Fruit fly (Drosophila melanogaster) whole organism, embryonic: ENCODE measurements around the gene TfIIS.

Experiments
- Atf3 ChIP-seq: fragments of 200-800 bp; sonication (Bioruptor generic); optimal IDR thresholded peaks from 3 replicates; lab custom pipeline; 2016; ENCODE audit warnings: missing biosample characterization, missing genetic modification characterization
- CG10565 ChIP-seq: fragments of 200-800 bp; sonication (Bioruptor generic); optimal IDR thresholded peaks from 3 replicates; lab custom pipeline; 2016; ENCODE audit warnings: missing biosample characterization, mild to moderate bottlenecking, missing genetic modification characterization
- CG13296 ChIP-seq: fragments of 200-800 bp; sonication (Bioruptor generic); optimal IDR thresholded peaks from 3 replicates; lab custom pipeline; 2018; ENCODE audit warnings: missing biosample characterization, mild to moderate bottlenecking, missing genetic modification characterization
- CG13624 ChIP-seq: fragments of 200-800 bp; sonication (Bioruptor generic); optimal IDR thresholded peaks from 2 replicates; lab custom pipeline; 2016; ENCODE audit warnings: missing biosample characterization, missing genetic modification characterization
- CG14710 ChIP-seq: fragments of 200-800 bp; sonication (Bioruptor generic); optimal IDR thresholded peaks from 3 replicates; lab custom pipeline; 2019; ENCODE audit warnings: missing biosample characterization, mild to moderate bottlenecking, missing genetic modification characterization, moderate library complexity
- CG17568 ChIP-seq: fragments of 200-800 bp; sonication (Bioruptor generic); optimal IDR thresholded peaks from 2 replicates; lab custom pipeline; 2018; ENCODE audit warnings: missing biosample characterization, mild to moderate bottlenecking, missing genetic modification characterization, moderate library complexity
- CG17829 ChIP-seq: fragments of 200-800 bp; optimal IDR thresholded peaks from 2 replicates; lab custom pipeline; 2019; ENCODE audit warnings: missing biosample characterization, mild to moderate bottlenecking, missing genetic modification characterization, moderate library complexity
- CG18262 ChIP-seq: fragments of 200-800 bp; optimal IDR thresholded peaks from 3 replicates; lab custom pipeline; 2019; ENCODE audit warnings: missing biosample characterization, mild to moderate bottlenecking, missing genetic modification characterization, moderate library complexity
- CG2712 ChIP-seq: fragments of 200-800 bp; optimal IDR thresholded peaks from 3 replicates; lab custom pipeline; 2019; ENCODE audit warnings: missing biosample characterization, mild to moderate bottlenecking, missing genetic modification characterization, moderate library complexity
- CG30403 ChIP-seq: fragments of 200-800 bp; sonication (Bioruptor generic); optimal IDR thresholded peaks from 3 replicates; lab custom pipeline; 2016; ENCODE audit warnings: missing biosample characterization, missing genetic modification characterization
- CG32532 ChIP-seq: fragments of 200-800 bp; sonication (Bioruptor generic); IDR thresholded peaks from 2 replicates; pipeline ENCODE4 v1.3.6; 2022; ENCODE audit warnings: missing biosample characterization, missing genetic modification characterization
- CG32767 ChIP-seq: fragments of 200-800 bp; sonication (Bioruptor generic); IDR thresholded peaks from 2 replicates; pipeline ENCODE4 v1.3.6; 2022; ENCODE audit warnings: missing biosample characterization, missing genetic modification characterization
- CG4360 ChIP-seq: fragments of 200-800 bp; sonication (Bioruptor generic); IDR thresholded peaks from 2 replicates; pipeline ENCODE4 v1.3.6; 2022; ENCODE audit warnings: missing biosample characterization, missing genetic modification characterization
- CG4707 ChIP-seq: fragments of 200-800 bp; sonication (Bioruptor generic); optimal IDR thresholded peaks from 2 replicates; lab custom pipeline; 2018; ENCODE audit warnings: missing biosample characterization, mild to moderate bottlenecking, missing genetic modification characterization, moderate library complexity
- CG4730 ChIP-seq: fragments of 200-800 bp; sonication (Bioruptor generic); IDR thresholded peaks from 2 replicates; pipeline ENCODE4 v1.3.6; 2022; ENCODE audit warnings: missing biosample characterization, missing genetic modification characterization
- CG4854 ChIP-seq: fragments of 200-800 bp; sonication (Bioruptor generic); optimal IDR thresholded peaks from 2 replicates; lab custom pipeline; 2016; ENCODE audit warnings: missing biosample characterization, missing genetic modification characterization, inconsistent platforms
- CG6813 ChIP-seq: fragments of 200-800 bp; sonication (Bioruptor generic); optimal IDR thresholded peaks from 2 replicates; lab custom pipeline; 2017; ENCODE audit warnings: missing biosample characterization, missing genetic modification characterization, mild to moderate bottlenecking, moderate library complexity, missing genetic modification reagents
- CG8290 ChIP-seq, 3 experiments: fragments of 200-800 bp; sonication (Bioruptor generic); optimal IDR thresholded peaks; 2 replicates each; lab custom pipeline; 2016 to 2019; ENCODE audit warnings: missing biosample characterization in 3 of 3, missing genetic modification characterization in 3 of 3, mild to moderate bottlenecking in 2 of 3, moderate library complexity in 1 of 3
- CG9437 ChIP-seq: fragments of 200-800 bp; sonication (Bioruptor generic); optimal IDR thresholded peaks from 2 replicates; lab custom pipeline; 2018; ENCODE audit warnings: missing biosample characterization, mild to moderate bottlenecking, missing genetic modification characterization
- CHES-1-like ChIP-seq: fragments of 200-800 bp; sonication (Bioruptor generic); optimal IDR thresholded peaks from 2 replicates; lab custom pipeline; 2016; ENCODE audit warnings: missing biosample characterization, missing genetic modification characterization
- CkIIα-i1 ChIP-seq: fragments of 200-800 bp; sonication (Bioruptor generic); IDR thresholded peaks from 2 replicates; pipeline ENCODE4 v1.3.6; 2022; ENCODE audit warnings: missing biosample characterization, missing genetic modification characterization
- D19A ChIP-seq: fragments of 200-800 bp; optimal IDR thresholded peaks from 3 replicates; lab custom pipeline; 2019; ENCODE audit warnings: missing biosample characterization, mild to moderate bottlenecking, missing genetic modification characterization, moderate library complexity
- E2f2 ChIP-seq: fragments of 200-800 bp; sonication (Bioruptor generic); IDR thresholded peaks from 2 replicates; pipeline ENCODE4 v1.3.6; 2022; ENCODE audit warnings: missing biosample characterization, missing genetic modification characterization
- Hr51 ChIP-seq, 2 experiments: fragments of 200-800 bp; sonication (Bioruptor generic); optimal IDR thresholded peaks; 2 replicates in 1 of 2; 3 replicates in 1 of 2; lab custom pipeline; 2016 to 2018; ENCODE audit warnings: missing biosample characterization in 2 of 2, missing genetic modification characterization in 2 of 2, mild to moderate bottlenecking in 1 of 2, moderate library complexity in 1 of 2
- Hr78 ChIP-seq, 2 experiments: fragments of 200-800 bp in 1 of 2; fragments of >200 bp in 1 of 2; sonication (Bioruptor generic) in 1 of 2; optimal IDR thresholded peaks; 2 replicates each; lab custom pipeline; 2017 to 2019; ENCODE audit warnings: missing biosample characterization in 2 of 2, missing genetic modification characterization in 2 of 2, mild to moderate bottlenecking in 1 of 2, moderate library complexity in 1 of 2
- Med ChIP-seq: fragments of 200-800 bp; sonication (Bioruptor generic); peaks from one replicate; lab custom pipeline; 2016; ENCODE audit warnings: missing biosample characterization, missing genetic modification characterization, mild to moderate bottlenecking, inconsistent platforms, moderate library complexity
- NfI ChIP-seq: fragments of 200-800 bp; sonication (Bioruptor generic); optimal IDR thresholded peaks from 3 replicates; lab custom pipeline; 2018; ENCODE audit warnings: missing biosample characterization, mild to moderate bottlenecking, missing genetic modification characterization, moderate library complexity
- Opbp ChIP-seq: fragments of 200-800 bp; sonication (Bioruptor generic); IDR thresholded peaks from 3 replicates; pipeline ENCODE4 v1.3.6; 2022; ENCODE audit warnings: missing biosample characterization, missing genetic modification characterization; ENCODE audit not compliant: partially characterized antibody
- Sox100B ChIP-seq: fragments of 200-800 bp; sonication (Bioruptor generic); optimal IDR thresholded peaks from 3 replicates; lab custom pipeline; 2018; ENCODE audit warnings: missing biosample characterization, mild to moderate bottlenecking, missing genetic modification characterization
- Ssrp ChIP-seq: fragments of 200-800 bp; sonication (Bioruptor generic); optimal IDR thresholded peaks from 2 replicates; lab custom pipeline; 2018; ENCODE audit warnings: missing biosample characterization, mild to moderate bottlenecking, missing genetic modification characterization, moderate library complexity
- al ChIP-seq: fragments of 200-800 bp; sonication (Bioruptor generic); IDR thresholded peaks from 2 replicates; pipeline ENCODE4 v1.3.6; 2022; ENCODE audit warnings: missing biosample characterization, missing genetic modification characterization
- chn ChIP-seq: fragments of 200-800 bp; sonication (Bioruptor generic); optimal IDR thresholded peaks from 2 replicates; lab custom pipeline; 2016; ENCODE audit warnings: missing biosample characterization, missing genetic modification characterization
- crp ChIP-seq, 2 experiments: fragments of 200-800 bp; sonication (Bioruptor generic); optimal IDR thresholded peaks; 2 replicates in 1 of 2; 3 replicates in 1 of 2; lab custom pipeline; 2017; ENCODE audit warnings: missing biosample characterization in 2 of 2, missing genetic modification characterization in 2 of 2, mild to moderate bottlenecking in 1 of 2, moderate library complexity in 1 of 2
- fd3F ChIP-seq: fragments of 200-800 bp; sonication (Bioruptor generic); optimal IDR thresholded peaks from 2 replicates; lab custom pipeline; 2018; ENCODE audit warnings: missing biosample characterization, mild to moderate bottlenecking, missing genetic modification characterization, moderate library complexity
- knrl ChIP-seq: fragments of 200-800 bp; sonication (Bioruptor generic); IDR thresholded peaks from 3 replicates; pipeline ENCODE4 v1.3.6; 2022; ENCODE audit warnings: missing biosample characterization, missing genetic modification characterization; ENCODE audit not compliant: partially characterized antibody
- lab ChIP-seq: fragments of 200-800 bp; sonication (Bioruptor generic); optimal IDR thresholded peaks from 3 replicates; lab custom pipeline; 2017; ENCODE audit warnings: missing biosample characterization, missing genetic modification characterization, mild to moderate bottlenecking, moderate library complexity, missing genetic modification reagents
- lola ChIP-seq, 3 experiments: fragments of >200 bp in 2 of 3; fragments of 200-800 bp in 1 of 3; sonication (Bioruptor generic) in 1 of 3; optimal IDR thresholded peaks; 2 replicates each; lab custom pipeline; 2017 to 2019; ENCODE audit warnings: missing biosample characterization in 3 of 3, missing genetic modification characterization in 3 of 3, mild to moderate bottlenecking in 1 of 3, moderate library complexity in 1 of 3
- onecut ChIP-seq: fragments of 200-800 bp; sonication (Bioruptor generic); IDR thresholded peaks from 2 replicates; pipeline ENCODE4 v1.3.6; 2022; ENCODE audit warnings: missing biosample characterization, missing genetic modification characterization
- pan ChIP-seq, 4 experiments: fragments of >200 bp in 3 of 4; fragments of 200-800 bp in 1 of 4; sonication (Bioruptor generic) in 1 of 4; optimal IDR thresholded peaks in 3 of 4; IDR thresholded peaks in 1 of 4; 2 replicates each; pipeline versions ENCODE4 v1.3.6 to Lab custom; 2017 to 2022; ENCODE audit warnings: missing biosample characterization in 2 of 4, missing genetic modification characterization in 2 of 4, mixed read lengths in 1 of 4
- prd ChIP-seq, 3 experiments: fragments of >200 bp in 2 of 3; fragments of 200-800 bp in 1 of 3; sonication (Bioruptor generic) in 1 of 3; optimal IDR thresholded peaks in 2 of 3; IDR thresholded peaks in 1 of 3; 2 replicates in 2 of 3; 3 replicates in 1 of 3; pipeline versions ENCODE4 v1.3.6 to Lab custom; 2017 to 2022; ENCODE audit warnings: missing biosample characterization in 1 of 3, missing genetic modification characterization in 1 of 3
- stc ChIP-seq: fragments of 200-800 bp; sonication (Bioruptor generic); IDR thresholded peaks from 2 replicates; pipeline ENCODE4 v1.3.6; 2022; ENCODE audit warnings: missing biosample characterization, missing genetic modification characterization
- sug ChIP-seq: fragments of 200-800 bp; optimal IDR thresholded peaks from 2 replicates; lab custom pipeline; 2019; ENCODE audit warnings: missing biosample characterization, mild to moderate bottlenecking, missing genetic modification characterization, moderate library complexity
- trh ChIP-seq: fragments of 200-800 bp; sonication (Bioruptor generic); optimal IDR thresholded peaks from 2 replicates; lab custom pipeline; 2016; ENCODE audit warnings: missing biosample characterization, missing genetic modification characterization
- tup ChIP-seq: fragments of 200-800 bp; sonication (Bioruptor generic); optimal IDR thresholded peaks from 2 replicates; lab custom pipeline; 2016; ENCODE audit warnings: missing biosample characterization, mild to moderate bottlenecking, missing genetic modification characterization, moderate library complexity
- twi ChIP-seq: fragments of 200-800 bp; optimal IDR thresholded peaks from 2 replicates; lab custom pipeline; 2019; ENCODE audit warnings: missing biosample characterization, mild to moderate bottlenecking, missing genetic modification characterization, moderate library complexity
- zf30C ChIP-seq: fragments of 200-800 bp; sonication (Bioruptor generic); optimal IDR thresholded peaks from 3 replicates; lab custom pipeline; 2018; ENCODE audit warnings: missing biosample characterization, mild to moderate bottlenecking, missing genetic modification characterization

The TfIIS gene

DNA sequence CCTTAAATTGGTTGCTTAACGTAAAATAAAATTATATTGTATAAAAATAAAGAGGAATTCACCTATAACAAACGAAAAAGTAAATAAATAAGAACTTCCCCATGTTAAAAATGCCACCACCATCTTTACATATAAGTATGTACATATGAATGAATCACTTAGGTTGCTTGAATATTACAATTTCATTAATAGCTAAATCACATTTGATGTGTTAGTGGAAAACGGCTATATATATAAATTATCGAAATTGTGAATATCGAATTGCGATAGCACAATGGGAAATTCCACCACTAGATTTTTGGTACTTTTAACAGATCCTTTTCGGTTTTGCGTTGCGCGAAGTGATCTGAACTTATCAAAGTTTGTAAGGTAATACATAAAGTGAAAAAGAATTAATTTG, 811 bp upstream of the TfIIS start, which contains the start of the genes solo and vas (continued):
- TF ChIP-seq tup (no peak), CG13296 (GFP tag; lab: Kevin White, UChicago) (peak; percentile 12), CG8290 (GFP tag; optimal IDR thresholded peaks at IDR 0.05; lab: Kevin White, UChicago) (peak; percentile 75), CG8290 (tag; optimal IDR thresholded peaks at IDR 0.05; lab: Kevin White, UChicago) (peak; percentile 29 to 84), crp (GFP tag; optimal IDR thresholded peaks at IDR 0.05; lab: Kevin White, UChicago) (no peak), sug (peak; percentile 49), al (GFP tag; lab: Robert Waterston, UW) (no peak), CG17568 (GFP tag; lab: Kevin White, UChicago) (peak; percentile 7), CG9437 (GFP tag; lab: Kevin White, UChicago) (peak; percentile 20), CG4707 (peak; percentile 27), trh (GFP tag; lab: Kevin White, UChicago) (peak; percentile 26), CG4854 (GFP tag; lab: Kevin White, UChicago) (peak; percentile 24), Opbp (GFP tag; lab: Robert Waterston, UW) (peak; percentile 54; the same call in 1 of the 3 replicates), chn (GFP tag; lab: Kevin White, UChicago) (no peak), CG6813 (no peak), NfI (peak; percentile 41), CG13624 (GFP tag; lab: Kevin White, UChicago) (no peak), CG4360 (GFP tag; lab: Robert Waterston, UW) (no peak), CkIIα-i1 (GFP tag; lab: Robert Waterston, UW) (no peak), zf30C (GFP tag; lab: Kevin White, UChicago) (no peak), D19A (tag; lab: Kevin White, UChicago) (peak; percentile 46), knrl (GFP tag; lab: Robert Waterston, UW) (0 out of 3 replicates have a peak, but pooled peaks have one; percentile 17), E2f2 (peak; percentile 30), lola (GFP tag; optimal IDR thresholded peaks at IDR 0.05; lab: Kevin White, UChicago) (peak in 2 of 3 experiments; percentile 58 to 90), twi (tag; lab: Kevin White, UChicago) (peak; percentile 48), CG2712 (peak; percentile 80), pan (optimal IDR thresholded peaks at IDR 0.05; lab: Kevin White, UChicago) (no peak), pan (GFP tag; optimal IDR thresholded peaks at IDR 0.05 in 1 of 2, IDR thresholded peaks at IDR 0.05 in 1 of 2) (peak in 1 of 2 experiments; percentile 51), CG10565 (GFP tag; lab: Kevin White, UChicago) (no peak), lab (GFP tag; lab: Kevin White, UChicago) (peak; percentile 40), Hr51 (GFP tag; optimal IDR thresholded peaks at IDR 0.05; lab: Kevin White, UChicago) (peak in 1 of 2 experiments; percentile 52), CG18262 (tag; lab: Kevin White, UChicago) (peak; percentile 59), fd3F (GFP tag; lab: Kevin White, UChicago) (peak; percentile 40), CG4730 (GFP tag; lab: Robert Waterston, UW) (0 out of 2 replicates have a peak, but pooled peaks have one; percentile 12), Hr78 (GFP tag; optimal IDR thresholded peaks at IDR 0.05; lab: Kevin White, UChicago) (peak in 1 of 2 experiments; percentile 22), CG32532 (GFP tag; lab: Robert Waterston, UW) (peak; percentile 67; the same call in 1 of the 2 replicates), CG14710 (tag; lab: Kevin White, UChicago) (peak; percentile 56), CG32767 (GFP tag; lab: Robert Waterston, UW) (no peak), onecut (GFP tag; lab: Robert Waterston, UW) (no peak), CG17829 (tag; lab: Kevin White, UChicago) (peak; percentile 57), stc (peak; percentile 37; the same call in 1 of the 2 replicates), Sox100B (GFP tag; lab: Kevin White, UChicago) (peak; percentile 39), Atf3 (no peak), Ssrp (peak; percentile 61), prd (optimal IDR thresholded peaks at IDR 0.05; lab: Kevin White, UChicago) (no peak), prd (GFP tag; IDR thresholded peaks at IDR 0.05; lab: Robert Waterston, UW) (peak; percentile 47; the same call in 2 of the 3 replicates), CG30403 (peak; percentile 63), Med (GFP tag; lab: Kevin White, UChicago) (peak; percentile 77), CHES-1-like (peak; percentile 12)
